Fruit fly (Drosophila melanogaster) whole organism, embryonic: ENCODE results near the gene CG11698.

Source experiments
- Atf6 ChIP-seq: fragments of 200-800 bp; sonication (Bioruptor generic); IDR thresholded peaks from 2 replicates; pipeline ENCODE4 v1.3.6; 2022; ENCODE audit warnings: missing biosample characterization, missing genetic modification characterization
- Bgb ChIP-seq: fragments of 200-800 bp; sonication (Bioruptor generic); IDR thresholded peaks from 2 replicates; pipeline ENCODE4 v1.3.6; 2022; ENCODE audit warnings: missing biosample characterization, missing genetic modification characterization; ENCODE audit not compliant: partially characterized antibody
- CG13287 ChIP-seq: fragments of 200-800 bp; sonication (Bioruptor generic); IDR thresholded peaks from 2 replicates; pipeline ENCODE4 v1.3.6; 2022; ENCODE audit warnings: missing biosample characterization, missing genetic modification characterization; ENCODE audit not compliant: partially characterized antibody
- CG14710 ChIP-seq: fragments of 200-800 bp; sonication (Bioruptor generic); optimal IDR thresholded peaks from 3 replicates; lab custom pipeline; 2019; ENCODE audit warnings: missing biosample characterization, mild to moderate bottlenecking, missing genetic modification characterization, moderate library complexity
- CG15269 ChIP-seq: fragments of 200-800 bp; sonication (Bioruptor generic); optimal IDR thresholded peaks from 2 replicates; lab custom pipeline; 2018; ENCODE audit warnings: missing biosample characterization, mild to moderate bottlenecking, missing genetic modification characterization, moderate library complexity
- CG1603 ChIP-seq: fragments of 200-800 bp; sonication (Bioruptor generic); optimal IDR thresholded peaks from 2 replicates; lab custom pipeline; 2019; ENCODE audit warnings: missing biosample characterization, mild to moderate bottlenecking, missing genetic modification characterization, moderate library complexity
- CG2116 ChIP-seq: fragments of 200-800 bp; sonication (Bioruptor generic); optimal IDR thresholded peaks from 3 replicates; lab custom pipeline; 2018; ENCODE audit warnings: missing biosample characterization, mild to moderate bottlenecking, missing genetic modification characterization
- CG2129 ChIP-seq: fragments of 200-800 bp; sonication (Bioruptor generic); IDR thresholded peaks from 2 replicates; pipeline ENCODE4 v1.3.6; 2022; ENCODE audit warnings: missing biosample characterization, missing genetic modification characterization; ENCODE audit not compliant: partially characterized antibody
- CG2712 ChIP-seq: fragments of 200-800 bp; optimal IDR thresholded peaks from 3 replicates; lab custom pipeline; 2019; ENCODE audit warnings: missing biosample characterization, mild to moderate bottlenecking, missing genetic modification characterization, moderate library complexity
- CG32532 ChIP-seq: fragments of 200-800 bp; sonication (Bioruptor generic); IDR thresholded peaks from 2 replicates; pipeline ENCODE4 v1.3.6; 2022; ENCODE audit warnings: missing biosample characterization, missing genetic modification characterization
- CG34224 ChIP-seq: fragments of 200-800 bp; sonication (Bioruptor generic); IDR thresholded peaks from 3 replicates; pipeline ENCODE4 v1.3.6; 2022; ENCODE audit warnings: missing biosample characterization, missing genetic modification characterization; ENCODE audit not compliant: partially characterized antibody
- CG4282 ChIP-seq: fragments of 200-800 bp; sonication (Bioruptor generic); optimal IDR thresholded peaks from 2 replicates; lab custom pipeline; 2016; ENCODE audit warnings: missing biosample characterization, missing genetic modification characterization
- CG5953 ChIP-seq: fragments of 200-800 bp; sonication (Bioruptor generic); IDR thresholded peaks from 2 replicates; pipeline ENCODE4 v1.3.6; 2022; ENCODE audit warnings: missing biosample characterization, missing genetic modification characterization
- CG6791 ChIP-seq: fragments of 200-800 bp; sonication (Bioruptor generic); IDR thresholded peaks from 3 replicates; pipeline ENCODE4 v1.3.6; 2022; ENCODE audit warnings: missing biosample characterization, missing genetic modification characterization; ENCODE audit not compliant: partially characterized antibody
- CG7963 ChIP-seq: fragments of 200-800 bp; sonication (Bioruptor generic); IDR thresholded peaks from 3 replicates; pipeline ENCODE4 v1.3.6; 2022; ENCODE audit warnings: missing biosample characterization, missing genetic modification characterization; ENCODE audit not compliant: partially characterized antibody
- CG8924 ChIP-seq: fragments of 200-800 bp; optimal IDR thresholded peaks from 3 replicates; lab custom pipeline; 2019; ENCODE audit warnings: missing biosample characterization, mild to moderate bottlenecking, missing genetic modification characterization, moderate library complexity
- D ChIP-seq, 2 experiments: fragments of 200-800 bp in 1 of 2; fragments of >200 bp in 1 of 2; sonication (Bioruptor generic) in 1 of 2; optimal IDR thresholded peaks; 2 replicates in 1 of 2; 3 replicates in 1 of 2; lab custom pipeline; 2017; ENCODE audit warnings: mild to moderate bottlenecking in 1 of 2, missing biosample characterization in 1 of 2, missing genetic modification characterization in 1 of 2, missing genetic modification reagents in 1 of 2
- Dll ChIP-seq: fragments of 200-800 bp; sonication (Bioruptor generic); IDR thresholded peaks from 4 replicates; pipeline ENCODE4 v1.3.6; 2022; ENCODE audit warnings: missing biosample characterization, missing genetic modification characterization; ENCODE audit not compliant: partially characterized antibody
- Doc2 ChIP-seq: fragments of 200-800 bp; sonication (Bioruptor generic); IDR thresholded peaks from 2 replicates; pipeline ENCODE4 v1.3.6; 2022; ENCODE audit warnings: missing biosample characterization, missing genetic modification characterization
- Doc3 ChIP-seq: fragments of 200-800 bp; sonication (Bioruptor generic); IDR thresholded peaks from 3 replicates; pipeline ENCODE4 v1.3.6; 2022; ENCODE audit warnings: missing biosample characterization, missing genetic modification characterization; ENCODE audit not compliant: partially characterized antibody
- Dp ChIP-seq: fragments of 200-800 bp; sonication (Bioruptor generic); optimal IDR thresholded peaks from 2 replicates; lab custom pipeline; 2018; ENCODE audit warnings: missing biosample characterization, mild to moderate bottlenecking, missing genetic modification characterization, moderate library complexity
- E2f1 ChIP-seq: fragments of 200-800 bp; sonication (Bioruptor generic); IDR thresholded peaks from 2 replicates; pipeline ENCODE4 v1.3.6; 2022; ENCODE audit warnings: missing biosample characterization, missing genetic modification characterization
- E2f2 ChIP-seq: fragments of 200-800 bp; sonication (Bioruptor generic); IDR thresholded peaks from 2 replicates; pipeline ENCODE4 v1.3.6; 2022; ENCODE audit warnings: missing biosample characterization, missing genetic modification characterization
- HLH4C ChIP-seq: fragments of 200-800 bp; sonication (Bioruptor generic); IDR thresholded peaks from 3 replicates; pipeline ENCODE4 v1.3.6; 2022; ENCODE audit warnings: missing biosample characterization, missing genetic modification characterization; ENCODE audit not compliant: partially characterized antibody
- Hr3 ChIP-seq: fragments of 200-800 bp; sonication (Bioruptor generic); optimal IDR thresholded peaks from 3 replicates; lab custom pipeline; 2016; ENCODE audit warnings: missing biosample characterization, missing genetic modification characterization
- Lim3 ChIP-seq: fragments of 200-800 bp; sonication (Bioruptor generic); IDR thresholded peaks from 2 replicates; pipeline ENCODE4 v1.3.6; 2022; ENCODE audit warnings: missing biosample characterization, missing genetic modification characterization
- Meics ChIP-seq: fragments of 200-800 bp; sonication (Bioruptor generic); optimal IDR thresholded peaks from 2 replicates; lab custom pipeline; 2017; ENCODE audit warnings: missing biosample characterization, mild to moderate bottlenecking, missing genetic modification characterization
- Opbp ChIP-seq: fragments of 200-800 bp; sonication (Bioruptor generic); IDR thresholded peaks from 3 replicates; pipeline ENCODE4 v1.3.6; 2022; ENCODE audit warnings: missing biosample characterization, missing genetic modification characterization; ENCODE audit not compliant: partially characterized antibody
- Ravus ChIP-seq: fragments of 200-800 bp; sonication (Bioruptor generic); IDR thresholded peaks from 2 replicates; pipeline ENCODE4 v1.3.6; 2022; ENCODE audit warnings: missing biosample characterization, missing genetic modification characterization
- Sry-δ ChIP-seq: fragments of 200-800 bp; sonication (Bioruptor generic); optimal IDR thresholded peaks from 2 replicates; lab custom pipeline; 2016; ENCODE audit warnings: missing biosample characterization, missing genetic modification characterization
- ash1 ChIP-seq: fragments of 200-800 bp; sonication (Bioruptor generic); optimal IDR thresholded peaks from 2 replicates; lab custom pipeline; 2018; ENCODE audit warnings: missing biosample characterization, mild to moderate bottlenecking, missing genetic modification characterization
- ato ChIP-seq: fragments of 200-800 bp; sonication (Bioruptor generic); IDR thresholded peaks from 2 replicates; pipeline ENCODE4 v1.3.6; 2022; ENCODE audit warnings: missing biosample characterization, missing genetic modification characterization; ENCODE audit not compliant: partially characterized antibody
- bigmax ChIP-seq: fragments of 200-800 bp; sonication (Bioruptor generic); optimal IDR thresholded peaks from 2 replicates; lab custom pipeline; 2018; ENCODE audit warnings: missing biosample characterization, mild to moderate bottlenecking, missing genetic modification characterization
- chif ChIP-seq, 2 experiments: fragments of 200-800 bp; sonication (Bioruptor generic); optimal IDR thresholded peaks; 3 replicates each; lab custom pipeline; 2016; ENCODE audit warnings: missing biosample characterization in 2 of 2, missing genetic modification characterization in 2 of 2
- chinmo ChIP-seq: fragments of 200-800 bp; sonication (Bioruptor generic); IDR thresholded peaks from 4 replicates; pipeline ENCODE4 v1.3.6; 2022; ENCODE audit warnings: missing biosample characterization, missing genetic modification characterization; ENCODE audit not compliant: partially characterized antibody
- crp ChIP-seq, 2 experiments: fragments of 200-800 bp; sonication (Bioruptor generic); optimal IDR thresholded peaks; 2 replicates in 1 of 2; 3 replicates in 1 of 2; lab custom pipeline; 2017; ENCODE audit warnings: missing biosample characterization in 2 of 2, missing genetic modification characterization in 2 of 2, mild to moderate bottlenecking in 1 of 2, moderate library complexity in 1 of 2
- dm ChIP-seq: fragments of 200-800 bp; sonication (Bioruptor generic); optimal IDR thresholded peaks from 3 replicates; lab custom pipeline; 2016; ENCODE audit warnings: missing biosample characterization, missing genetic modification characterization
- gsb-n ChIP-seq: fragments of 200-800 bp; sonication (Bioruptor generic); optimal IDR thresholded peaks from 3 replicates; lab custom pipeline; 2018; ENCODE audit warnings: missing biosample characterization, mild to moderate bottlenecking, missing genetic modification characterization
- hbn ChIP-seq: fragments of 200-800 bp; sonication (Bioruptor generic); IDR thresholded peaks from 2 replicates; pipeline ENCODE4 v1.3.6; 2022; ENCODE audit warnings: missing biosample characterization, missing genetic modification characterization; ENCODE audit not compliant: partially characterized antibody
- nerfin-2 ChIP-seq: fragments of 200-800 bp; sonication (Bioruptor generic); IDR thresholded peaks from 2 replicates; pipeline ENCODE4 v1.3.6; 2022; ENCODE audit warnings: missing biosample characterization, missing genetic modification characterization; ENCODE audit not compliant: partially characterized antibody
- nom ChIP-seq: fragments of 200-800 bp; sonication (Bioruptor generic); optimal IDR thresholded peaks from 2 replicates; lab custom pipeline; 2017; ENCODE audit warnings: missing biosample characterization, missing genetic modification characterization, mild to moderate bottlenecking, moderate library complexity, missing genetic modification reagents
- psq ChIP-seq: fragments of 200-800 bp; sonication (Bioruptor generic); optimal IDR thresholded peaks from 2 replicates; lab custom pipeline; 2017; ENCODE audit warnings: missing biosample characterization, missing genetic modification characterization
- sens ChIP-seq: fragments of 200-800 bp; sonication (Bioruptor generic); peaks from one replicate; lab custom pipeline; 2016; ENCODE audit warnings: missing biosample characterization, missing genetic modification characterization
- sna ChIP-seq: fragments of 200-800 bp; sonication (Bioruptor generic); IDR thresholded peaks from 2 replicates; pipeline ENCODE4 v1.3.6; 2022; ENCODE audit warnings: missing biosample characterization, missing genetic modification characterization; ENCODE audit not compliant: partially characterized antibody
- so ChIP-seq: fragments of 200-800 bp; sonication (Bioruptor generic); IDR thresholded peaks from 3 replicates; pipeline ENCODE4 v1.3.6; 2022; ENCODE audit warnings: missing biosample characterization, missing genetic modification characterization
- vnd ChIP-seq: fragments of 200-800 bp; sonication (Bioruptor generic); IDR thresholded peaks from 3 replicates; pipeline ENCODE4 v1.3.6; 2022; ENCODE audit warnings: missing biosample characterization, missing genetic modification characterization; ENCODE audit not compliant: partially characterized antibody
- vvl ChIP-seq: fragments of 200-800 bp; sonication (Bioruptor generic); IDR thresholded peaks from 2 replicates; pipeline ENCODE4 v1.3.6; 2022; ENCODE audit warnings: missing biosample characterization, missing genetic modification characterization

Gene CG11698

dm6 chr3R:8340675-8341275, 28.8 kb downstream of the CG11698 start, which contains the start of the genes COX7A and Arl2:
Gene COX7A, minus strand, starts transcription at chr3R:8341043.
Gene Arl2, plus strand, starts transcription at chr3R:8341100.
- TF ChIP-seq E2f2 (GFP tag; lab: Robert Waterston, UW) (peak; percentile 56), CG6791 (peak; percentile 94), so (GFP tag; lab: Robert Waterston, UW) (no peak), CG1603 (peak; percentile 56), CG2129 (GFP tag; lab: Robert Waterston, UW) (peak; percentile 94), sens (GFP tag; lab: Kevin White, UChicago) (peak; percentile 68), gsb-n (tag; lab: Kevin White, UChicago) (no peak), Doc3 (GFP tag; lab: Robert Waterston, UW) (peak; percentile 87), Meics (GFP tag; lab: Kevin White, UChicago) (peak; percentile 9), CG15269 (tag; lab: Kevin White, UChicago) (no peak), E2f1 (0 out of 2 replicates have a peak, but pooled peaks have one; percentile 17), Opbp (GFP tag; lab: Robert Waterston, UW) (peak; percentile 98), CG34224 (peak; percentile 97), vvl (GFP tag; lab: Robert Waterston, UW) (0 out of 2 replicates have a peak, but pooled peaks have one; percentile 39), sna (GFP tag; lab: Robert Waterston, UW) (peak; percentile 94), bigmax (peak; percentile 26), Dp (GFP tag; lab: Kevin White, UChicago) (peak; percentile 45), CG2712 (tag; lab: Kevin White, UChicago) (peak; percentile 22), Bgb (GFP tag; lab: Robert Waterston, UW) (peak; percentile 96), D (optimal IDR thresholded peaks at IDR 0.05; lab: Kevin White, UChicago) (no peak), D (GFP tag; optimal IDR thresholded peaks at IDR 0.05; lab: Kevin White, UChicago) (no peak), vnd (GFP tag; lab: Robert Waterston, UW) (peak; percentile 92), hbn (GFP tag; lab: Robert Waterston, UW) (peak; percentile 95), CG13287 (peak; percentile 96), chinmo (peak; percentile 83; the same call in 3 of the 4 replicates), dm (GFP tag; lab: Kevin White, UChicago) (peak; percentile 23), Lim3 (GFP tag; lab: Robert Waterston, UW) (no peak), Hr3 (GFP tag; lab: Kevin White, UChicago) (no peak), crp (GFP tag; optimal IDR thresholded peaks at IDR 0.05; lab: Kevin White, UChicago) (peak; percentile 34 to 83), ato (GFP tag; lab: Robert Waterston, UW) (peak; percentile 96), nerfin-2 (GFP tag; lab: Robert Waterston, UW) (peak; percentile 89), CG32532 (GFP tag; lab: Robert Waterston, UW) (peak; percentile 47; the same call in 1 of the 2 replicates), nom (GFP tag; lab: Kevin White, UChicago) (peak; percentile 23), CG7963 (GFP tag; lab: Robert Waterston, UW) (peak; percentile 90), CG14710 (tag; lab: Kevin White, UChicago) (peak; percentile 44), CG5953 (GFP tag; lab: Robert Waterston, UW) (no peak), CG4282 (GFP tag; lab: Kevin White, UChicago) (no peak), Ravus (GFP tag; lab: Robert Waterston, UW) (no peak), chif (GFP tag; optimal IDR thresholded peaks at IDR 0.05; lab: Kevin White, UChicago) (no peak), HLH4C (GFP tag; lab: Robert Waterston, UW) (peak; percentile 90), Dll (GFP tag; lab: Robert Waterston, UW) (peak; percentile 94), Sry-δ (peak; percentile 78), psq (GFP tag; lab: Kevin White, UChicago) (no peak), Atf6 (GFP tag; lab: Robert Waterston, UW) (0 out of 2 replicates have a peak, but pooled peaks have one; percentile 23), Doc2 (no peak), CG8924 (tag; lab: Kevin White, UChicago) (peak; percentile 77), ash1 (GFP tag; lab: Kevin White, UChicago) (no peak), CG2116 (GFP tag; lab: Kevin White, UChicago) (peak; percentile 65)
